Fruit fly (Drosophila melanogaster): ENCODE measurements around the gene CG8541.

dm6 chr3L:7470202-7470601, 1.2 kb upstream of the CG8541 start, which contains the start of gene CG8543:
- TF ChIP-seq usp (GFP tag; optimal IDR thresholded peaks at IDR 0.05) (no peak), rgr (GFP tag; optimal IDR thresholded peaks at IDR 0.05) (no peak), brk (GFP tag; optimal IDR thresholded peaks at IDR 0.05) (no peak)

Measured in whole organism, wandering third instar larva.